Worm (Caenorhabditis elegans): ENCODE data around the gene col-108.

Gene col-108

DNA sequence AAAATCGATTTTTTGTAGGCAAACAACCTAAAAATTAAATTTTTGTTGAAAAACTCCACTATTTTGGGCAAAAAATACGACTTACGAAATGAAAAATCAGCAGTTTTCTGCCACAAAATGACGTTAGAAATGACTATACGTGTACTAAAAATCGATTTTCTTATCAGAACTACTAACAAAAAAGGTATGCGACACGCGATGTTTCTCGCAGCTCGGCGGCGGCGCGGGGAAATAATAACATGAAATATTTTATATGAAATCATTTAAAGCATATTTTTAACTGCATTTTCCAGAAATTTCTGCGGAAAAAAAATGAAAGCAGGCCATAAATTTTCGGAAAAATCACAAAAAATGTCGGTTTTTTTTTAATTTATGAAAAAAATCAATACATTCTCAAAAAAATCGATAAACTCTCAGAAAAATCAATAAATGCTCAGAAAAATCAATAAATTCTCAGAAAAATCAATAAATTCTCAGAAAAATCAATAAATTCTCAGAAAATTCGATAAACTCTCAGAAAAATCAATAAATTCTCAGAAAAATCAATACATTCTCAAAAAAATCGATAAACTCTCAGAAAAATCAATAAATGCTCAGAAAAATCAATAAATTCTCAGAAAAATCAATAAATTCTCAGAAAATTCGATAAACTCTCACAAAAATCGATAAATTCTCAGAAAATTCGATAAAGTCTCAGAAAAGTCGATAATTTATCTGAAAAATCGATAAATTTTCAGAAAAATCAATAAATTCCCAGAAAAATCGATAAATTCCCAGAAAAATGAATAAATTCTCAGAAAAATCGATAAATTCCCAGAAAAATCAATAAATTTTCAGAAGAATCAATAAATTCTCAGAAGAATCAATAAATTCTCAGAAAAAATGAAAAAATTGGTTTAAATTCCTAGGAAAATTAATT is 28.0 kb upstream of the col-108 start, which contains the start of gene ptpn-22:
Gene ptpn-22, minus strand, starts transcription at position 158 of the 919 bp plus-strand sequence.
- TF ChIP-seq nhr-28 (tag; optimal IDR thresholded peaks at IDR 0.05) (peak; percentile 9), aha-1 (tag) (peak; percentile 35), ceh-28 (tag; optimal IDR thresholded peaks at IDR 0.05) (peak; percentile 90), hlh-11 (tag; optimal IDR thresholded peaks at IDR 0.05) (peak; percentile 25), lin-1 (GFP tag; IDR thresholded peaks at IDR 0.05) (no peak), daf-16 (GFP tag; optimal IDR thresholded peaks at IDR 0.05) (no peak), daf-16 (tag; optimal IDR thresholded peaks at IDR 0.05) (peak; percentile 18)

DNA sequence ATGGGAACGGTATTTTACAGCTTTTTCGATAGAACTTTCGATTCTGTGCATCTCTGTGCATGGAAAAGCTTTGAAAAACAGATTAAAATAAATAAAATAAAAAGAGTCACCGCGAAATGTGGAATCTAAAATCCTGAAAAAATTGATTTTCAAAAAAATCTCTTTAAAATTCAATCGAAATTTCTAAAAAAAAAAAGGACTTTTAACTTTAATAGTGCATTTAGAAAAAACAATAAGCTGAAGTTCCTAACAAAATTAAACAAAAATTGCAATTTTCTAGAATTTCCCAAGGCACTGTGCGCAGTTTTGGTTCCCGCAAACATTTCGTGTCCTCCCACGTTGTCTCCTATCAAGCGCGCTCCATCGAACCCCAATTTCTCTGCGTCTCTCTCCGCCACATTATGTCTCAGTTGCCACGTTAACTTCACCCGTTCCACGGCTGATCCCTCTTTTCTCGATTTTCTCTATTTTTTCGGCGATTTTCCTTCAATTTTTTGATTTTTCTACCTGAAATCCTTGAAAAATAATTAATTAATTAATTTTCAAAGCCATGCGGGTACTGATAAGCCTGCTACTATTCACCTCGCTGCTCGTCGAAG is 22.8 kb upstream of the col-108 start, which contains the start of the genes Y41D4A.6 and Y41D4A.4:
Gene Y41D4A.6, minus strand, starts transcription at position 51 of the 599 bp plus-strand sequence.
Gene Y41D4A.4, plus strand, starts transcription at position 549 of the 599 bp plus-strand sequence.
- TF ChIP-seq daf-16 (GFP tag; optimal IDR thresholded peaks at IDR 0.05) (no peak), daf-16 (tag; optimal IDR thresholded peaks at IDR 0.05) (peak; percentile 19), spr-3 (GFP tag; optimal IDR thresholded peaks at IDR 0.05) (no peak), F49E8.2 (tag; optimal IDR thresholded peaks at IDR 0.05; ENCODE audit: borderline replicate concordance) (peak; percentile 31), Y48G9A.11 (GFP tag; IDR thresholded peaks at IDR 0.05) (peak; percentile 71), hlh-11 (tag; optimal IDR thresholded peaks at IDR 0.05) (peak; percentile 78), ctbp-1 (GFP tag; IDR thresholded peaks at IDR 0.05) (peak; percentile 61; the same call in 1 of the 2 replicates), mep-1 (tag; optimal IDR thresholded peaks at IDR 0.05) (peak; percentile 89), hmg-1.1 (GFP tag; IDR thresholded peaks at IDR 0.05) (peak; percentile 76), unc-130 (GFP tag; optimal IDR thresholded peaks at IDR 0.05) (peak; percentile 96), snpc-4 (tag; optimal IDR thresholded peaks at IDR 0.05) (no peak), php-3 (GFP tag; IDR thresholded peaks at IDR 0.05) (0 out of 2 replicates have a peak, but pooled peaks have one; percentile 24), ceh-82 (tag; optimal IDR thresholded peaks at IDR 0.05) (no peak), nhr-25 (tag; optimal IDR thresholded peaks at IDR 0.05; ENCODE audit: borderline replicate concordance, insufficient read depth) (peak; percentile 77), hif-1 (tag; optimal IDR thresholded peaks at IDR 0.05) (peak in 1 of 2 experiments; percentile 94), arid-1 (GFP tag; conservative IDR thresholded peaks at IDR 0.05) (peak; percentile 61), aha-1 (tag) (peak; percentile 95), nhr-237 (tag; optimal IDR thresholded peaks at IDR 0.05) (no peak), mxl-3 (GFP tag; optimal IDR thresholded peaks at IDR 0.05) (peak; percentile 91), mdt-29 (GFP tag; IDR thresholded peaks at IDR 0.05) (no peak), Y105C5A.15 (GFP tag; IDR thresholded peaks at IDR 0.05) (no peak), nhr-42 (GFP tag; IDR thresholded peaks at IDR 0.05) (peak; percentile 26; the same call in 1 of the 2 replicates), mes-2 (tag; optimal IDR thresholded peaks at IDR 0.05; ENCODE audit: poor library complexity, severe bottlenecking) (peak; percentile 96), ZK337.2 (GFP tag; IDR thresholded peaks at IDR 0.05) (peak; percentile 86), madf-9 (GFP tag; conservative IDR thresholded peaks at IDR 0.05) (peak; percentile 81), lir-3 (tag; optimal IDR thresholded peaks at IDR 0.05) (peak; percentile 36), nhr-11 (tag; optimal IDR thresholded peaks at IDR 0.05) (peak; percentile 27), nhr-10 (tag; optimal IDR thresholded peaks at IDR 0.05) (no peak), hlh-30 (tag; optimal IDR thresholded peaks at IDR 0.05; ENCODE audit: insufficient read depth) (peak; percentile 53), dmd-9 (GFP tag; IDR thresholded peaks at IDR 0.05) (peak; percentile 30; the same call in 1 of the 2 replicates), jun-1 (tag; optimal IDR thresholded peaks at IDR 0.05) (no peak), daf-12 (tag; optimal IDR thresholded peaks at IDR 0.05) (no peak), D1046.2 (GFP tag; IDR thresholded peaks at IDR 0.05) (no peak), dmd-8 (GFP tag; IDR thresholded peaks at IDR 0.05) (no peak), lsy-2 (tag; optimal IDR thresholded peaks at IDR 0.05) (peak; percentile 3 to 83), fos-1 (tag; optimal IDR thresholded peaks at IDR 0.05) (no peak), zip-2 (tag; optimal IDR thresholded peaks at IDR 0.05) (no peak), zag-1 (tag; optimal IDR thresholded peaks at IDR 0.05) (no peak), sdz-12 (GFP tag; optimal IDR thresholded peaks at IDR 0.05) (peak; percentile 53), saeg-2 (GFP tag; IDR thresholded peaks at IDR 0.05) (no peak), set-16 (GFP tag; IDR thresholded peaks at IDR 0.05) (peak; percentile 18; the same call in 1 of the 2 replicates), lin-15B (tag; optimal IDR thresholded peaks at IDR 0.05) (peak; percentile 37), nhr-28 (tag; optimal IDR thresholded peaks at IDR 0.05) (peak; percentile 81)

Data from whole organism, L4 larva.